Comparison of ENCODE assay signal across 1 fruit fly cellular context in the genomic region with DNA sequence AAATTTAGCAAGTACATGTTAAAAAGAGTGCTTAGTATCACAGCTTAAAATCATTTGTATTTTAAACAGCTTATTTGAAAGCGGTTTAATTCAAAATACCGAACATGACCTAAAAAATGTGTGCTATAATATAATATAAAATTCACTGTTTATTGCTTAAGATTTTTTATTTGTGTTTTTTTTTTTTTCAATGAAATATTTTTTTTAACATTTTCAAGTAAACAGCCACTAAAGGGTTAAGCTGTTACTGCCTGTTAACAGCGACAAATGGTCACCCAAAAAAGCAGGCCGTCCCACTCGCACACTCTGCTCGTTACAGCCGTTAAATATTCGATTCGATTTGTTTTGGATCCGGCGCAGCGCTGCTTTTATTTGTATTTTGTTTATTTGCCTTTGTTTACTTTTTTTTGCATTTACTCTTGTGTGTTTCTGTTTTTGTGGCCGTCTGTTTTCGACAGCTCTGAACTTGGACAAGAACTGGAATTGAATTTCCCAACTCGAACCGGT.
TF ChIP-seq lines count a peak whose summit lies in the region.

No protein-coding gene starts in this region.

TF ChIP-seq in whole organism, embryonic, 481 proteins besides CTCF, POLR2A, EP300 and RAD21 (continued from another document and continues in another):
- TF ChIP-seq stc (GFP tag; IDR thresholded peaks at IDR 0.05; lab: Robert Waterston, UW) (no peak), Dek (tag; optimal IDR thresholded peaks at IDR 0.05; lab: Kevin White, UChicago) (no peak), CG11093 (GFP tag; IDR thresholded peaks at IDR 0.05; lab: Robert Waterston, UW) (no peak), Hmx (GFP tag; optimal IDR thresholded peaks at IDR 0.05; lab: Kevin White, UChicago) (no peak), her (GFP tag; optimal IDR thresholded peaks at IDR 0.05; lab: Kevin White, UChicago) (no peak), Ssrp (tag; optimal IDR thresholded peaks at IDR 0.05; lab: Kevin White, UChicago) (no peak), unpg (GFP tag; optimal IDR thresholded peaks at IDR 0.05; lab: Kevin White, UChicago) (peak; percentile 19), CG1832 (GFP tag; optimal IDR thresholded peaks at IDR 0.05; lab: Kevin White, UChicago) (no peak), Camta (GFP tag; optimal IDR thresholded peaks at IDR 0.05; lab: Kevin White, UChicago) (no peak), CG10462 (GFP tag; optimal IDR thresholded peaks at IDR 0.05; lab: Kevin White, UChicago) (no peak), Awh (GFP tag; IDR thresholded peaks at IDR 0.05; lab: Robert Waterston, UW) (no peak), nom (GFP tag; optimal IDR thresholded peaks at IDR 0.05; lab: Kevin White, UChicago) (peak; percentile 50), vfl (GFP tag; optimal IDR thresholded peaks at IDR 0.05; lab: Kevin White, UChicago) (no peak), CG14965 (GFP tag; optimal IDR thresholded peaks at IDR 0.05; lab: Kevin White, UChicago; ENCODE audit: borderline replicate concordance) (no peak), CG13296 (GFP tag; optimal IDR thresholded peaks at IDR 0.05; lab: Kevin White, UChicago) (peak; percentile 57), CG30431 (GFP tag; optimal IDR thresholded peaks at IDR 0.05; lab: Kevin White, UChicago) (no peak), CG8290 (GFP tag; optimal IDR thresholded peaks at IDR 0.05; lab: Kevin White, UChicago) (no peak), CG8290 (tag; optimal IDR thresholded peaks at IDR 0.05; lab: Kevin White, UChicago) (no peak), exex (tag; optimal IDR thresholded peaks at IDR 0.05; lab: Kevin White, UChicago) (peak; percentile 1), CG18476 (GFP tag; optimal IDR thresholded peaks at IDR 0.05; lab: Kevin White, UChicago) (no peak), CG4730 (GFP tag; IDR thresholded peaks at IDR 0.05; lab: Robert Waterston, UW) (no peak), ro (GFP tag; IDR thresholded peaks at IDR 0.05; lab: Robert Waterston, UW) (no peak), trh (GFP tag; optimal IDR thresholded peaks at IDR 0.05; lab: Kevin White, UChicago) (no peak), CG17359 (tag; optimal IDR thresholded peaks at IDR 0.05; lab: Kevin White, UChicago) (no peak), CG7357 (GFP tag; IDR thresholded peaks at IDR 0.05; lab: Robert Waterston, UW) (no peak), Antp (GFP tag; optimal IDR thresholded peaks at IDR 0.05; lab: Kevin White, UChicago) (no peak), gce (GFP tag; IDR thresholded peaks at IDR 0.05; lab: Robert Waterston, UW) (no peak), Fer3 (tag; optimal IDR thresholded peaks at IDR 0.05; lab: Kevin White, UChicago) (peak; percentile 24), sd (tag; optimal IDR thresholded peaks at IDR 0.05; lab: Kevin White, UChicago) (no peak), CG43689 (GFP tag; IDR thresholded peaks at IDR 0.05; lab: Robert Waterston, UW) (no peak), h (optimal IDR thresholded peaks at IDR 0.05; lab: Kevin White, UChicago) (no peak), CG17186 (GFP tag; optimal IDR thresholded peaks at IDR 0.05; lab: Kevin White, UChicago) (no peak), pros (GFP tag; optimal IDR thresholded peaks at IDR 0.05; lab: Kevin White, UChicago) (no peak), eve (GFP tag; optimal IDR thresholded peaks at IDR 0.05; lab: Kevin White, UChicago) (peak in 1 of 2 experiments; percentile 52), Bteb2 (GFP tag; optimal IDR thresholded peaks at IDR 0.05; lab: Kevin White, UChicago) (no peak), ab (GFP tag; optimal IDR thresholded peaks at IDR 0.05; lab: Kevin White, UChicago) (no peak), CG17568 (GFP tag; optimal IDR thresholded peaks at IDR 0.05; lab: Kevin White, UChicago) (peak; percentile 68), ci (GFP tag; IDR thresholded peaks at IDR 0.05; lab: Robert Waterston, UW) (no peak), CG11398 (GFP tag; optimal IDR thresholded peaks at IDR 0.05; lab: Kevin White, UChicago) (no peak), CG11696 (GFP tag; IDR thresholded peaks at IDR 0.05; lab: Robert Waterston, UW) (no peak), CG15514 (GFP tag; optimal IDR thresholded peaks at IDR 0.05; lab: Kevin White, UChicago) (no peak), wek (GFP tag; optimal IDR thresholded peaks at IDR 0.05; lab: Kevin White, UChicago) (peak; percentile 6), CG17829 (tag; optimal IDR thresholded peaks at IDR 0.05; lab: Kevin White, UChicago) (no peak), bsh (GFP tag; optimal IDR thresholded peaks at IDR 0.05; lab: Kevin White, UChicago) (no peak), gsb (GFP tag; IDR thresholded peaks at IDR 0.05; lab: Robert Waterston, UW) (no peak), CG3065 (GFP tag; optimal IDR thresholded peaks at IDR 0.05; lab: Kevin White, UChicago) (no peak), CG8765 (GFP tag; IDR thresholded peaks at IDR 0.05; lab: Robert Waterston, UW) (no peak), gt (GFP tag; IDR thresholded peaks at IDR 0.05; lab: Robert Waterston, UW) (no peak), CG9797 (GFP tag; optimal IDR thresholded peaks at IDR 0.05; lab: Kevin White, UChicago) (no peak), Deaf1 (tag; optimal IDR thresholded peaks at IDR 0.05; lab: Kevin White, UChicago) (peak; percentile 7), CG30403 (GFP tag; optimal IDR thresholded peaks at IDR 0.05; lab: Kevin White, UChicago) (peak; percentile 1), CG6654 (GFP tag; optimal IDR thresholded peaks at IDR 0.05; lab: Kevin White, UChicago) (no peak), tgo (GFP tag; IDR thresholded peaks at IDR 0.05; lab: Robert Waterston, UW) (no peak), shn (GFP tag; optimal IDR thresholded peaks at IDR 0.05; lab: Kevin White, UChicago) (no peak), trem (tag; optimal IDR thresholded peaks at IDR 0.05; lab: Kevin White, UChicago) (no peak), Dref (GFP tag; IDR thresholded peaks at IDR 0.05; lab: Robert Waterston, UW) (no peak), crc (GFP tag; optimal IDR thresholded peaks at IDR 0.05; lab: Kevin White, UChicago) (no peak), CG3726 (GFP tag; IDR thresholded peaks at IDR 0.05; lab: Robert Waterston, UW) (no peak), nmo (GFP tag; optimal IDR thresholded peaks at IDR 0.05; lab: Kevin White, UChicago) (no peak), CG7839 (tag; optimal IDR thresholded peaks at IDR 0.05; lab: Kevin White, UChicago) (no peak), CG6683 (GFP tag; optimal IDR thresholded peaks at IDR 0.05; lab: Kevin White, UChicago) (no peak), Rfx (GFP tag; IDR thresholded peaks at IDR 0.05; lab: Robert Waterston, UW) (no peak), Hr51 (GFP tag; optimal IDR thresholded peaks at IDR 0.05; lab: Kevin White, UChicago) (peak in 1 of 2 experiments; percentile 5), peb (GFP tag; IDR thresholded peaks at IDR 0.05; lab: Robert Waterston, UW) (no peak), CG4404 (GFP tag; IDR thresholded peaks at IDR 0.05; lab: Robert Waterston, UW) (no peak), pum (GFP tag; optimal IDR thresholded peaks at IDR 0.05; lab: Kevin White, UChicago) (no peak), Nf-YB (GFP tag; optimal IDR thresholded peaks at IDR 0.05; lab: Kevin White, UChicago) (no peak), Mes4 (GFP tag; optimal IDR thresholded peaks at IDR 0.05; lab: Kevin White, UChicago) (no peak), CG18599 (GFP tag; optimal IDR thresholded peaks at IDR 0.05; lab: Kevin White, UChicago) (no peak), CG9817 (tag; optimal IDR thresholded peaks at IDR 0.05; lab: Kevin White, UChicago) (no peak), CG8281 (tag; optimal IDR thresholded peaks at IDR 0.05; lab: Kevin White, UChicago) (no peak), CG34376 (GFP tag; optimal IDR thresholded peaks at IDR 0.05; lab: Kevin White, UChicago) (no peak), bigmax (GFP tag; optimal IDR thresholded peaks at IDR 0.05; lab: Kevin White, UChicago) (no peak), Hey (tag; optimal IDR thresholded peaks at IDR 0.05; lab: Kevin White, UChicago) (no peak), org-1 (GFP tag; optimal IDR thresholded peaks at IDR 0.05; lab: Kevin White, UChicago) (no peak), wor (GFP tag; IDR thresholded peaks at IDR 0.05; lab: Robert Waterston, UW) (no peak), btn (GFP tag; optimal IDR thresholded peaks at IDR 0.05; lab: Kevin White, UChicago) (no peak), Med (GFP tag; lab: Kevin White, UChicago) (no peak), C15 (GFP tag; IDR thresholded peaks at IDR 0.05; lab: Robert Waterston, UW) (no peak), jigr1 (GFP tag; IDR thresholded peaks at IDR 0.05; lab: Robert Waterston, UW) (no peak), CG10979 (tag; optimal IDR thresholded peaks at IDR 0.05; lab: Kevin White, UChicago) (no peak), CG18619 (GFP tag; optimal IDR thresholded peaks at IDR 0.05; lab: Kevin White, UChicago) (no peak), CG31441 (GFP tag; IDR thresholded peaks at IDR 0.05; lab: Robert Waterston, UW) (0 out of 2 replicates have a peak, but pooled peaks have one; percentile 18), Hr39 (optimal IDR thresholded peaks at IDR 0.05; lab: Kevin White, UChicago) (no peak), Adf1 (GFP tag; IDR thresholded peaks at IDR 0.05; lab: Robert Waterston, UW) (peak; percentile 66), CG8924 (tag; optimal IDR thresholded peaks at IDR 0.05; lab: Kevin White, UChicago) (no peak), CG12299 (tag; optimal IDR thresholded peaks at IDR 0.05; lab: Kevin White, UChicago) (no peak), CG15479 (GFP tag; optimal IDR thresholded peaks at IDR 0.05; lab: Kevin White, UChicago) (no peak), HLH54F (GFP tag; optimal IDR thresholded peaks at IDR 0.05; lab: Kevin White, UChicago) (no peak), Ada2b (GFP tag; IDR thresholded peaks at IDR 0.05; lab: Robert Waterston, UW) (0 out of 2 replicates have a peak, but pooled peaks have one; percentile 6), CG31224 (GFP tag; IDR thresholded peaks at IDR 0.05; lab: Robert Waterston, UW) (no peak), Stat92E (GFP tag; optimal IDR thresholded peaks at IDR 0.05; lab: Kevin White, UChicago) (no peak), CG8089 (GFP tag; optimal IDR thresholded peaks at IDR 0.05; lab: Kevin White, UChicago) (no peak), CG10565 (GFP tag; optimal IDR thresholded peaks at IDR 0.05; lab: Kevin White, UChicago) (no peak), CG14710 (tag; optimal IDR thresholded peaks at IDR 0.05; lab: Kevin White, UChicago) (no peak), ase (GFP tag; IDR thresholded peaks at IDR 0.05; lab: Robert Waterston, UW) (no peak), prd (optimal IDR thresholded peaks at IDR 0.05; lab: Kevin White, UChicago) (no peak), prd (GFP tag; IDR thresholded peaks at IDR 0.05; lab: Robert Waterston, UW) (no peak), Dip2 (GFP tag; IDR thresholded peaks at IDR 0.05; lab: Robert Waterston, UW) (no peak), CG16863 (GFP tag; optimal IDR thresholded peaks at IDR 0.05; lab: Kevin White, UChicago) (no peak), CG13123 (GFP tag; optimal IDR thresholded peaks at IDR 0.05; lab: Kevin White, UChicago) (no peak), Ptx1 (GFP tag; IDR thresholded peaks at IDR 0.05; lab: Robert Waterston, UW) (no peak), CG42726 (GFP tag; IDR thresholded peaks at IDR 0.05; lab: Robert Waterston, UW; ENCODE audit: partially characterized antibody) (no peak), CG7963 (GFP tag; IDR thresholded peaks at IDR 0.05; lab: Robert Waterston, UW; ENCODE audit: partially characterized antibody) (no peak), tio (GFP tag; optimal IDR thresholded peaks at IDR 0.05; lab: Kevin White, UChicago) (no peak), bbx (GFP tag; IDR thresholded peaks at IDR 0.05; lab: Robert Waterston, UW; ENCODE audit: partially characterized antibody) (no peak), CG2129 (GFP tag; IDR thresholded peaks at IDR 0.05; lab: Robert Waterston, UW; ENCODE audit: partially characterized antibody) (no peak), tll (GFP tag; optimal IDR thresholded peaks at IDR 0.05; lab: Kevin White, UChicago) (no peak), vnd (GFP tag; IDR thresholded peaks at IDR 0.05; lab: Robert Waterston, UW; ENCODE audit: partially characterized antibody) (no peak), gem (tag; optimal IDR thresholded peaks at IDR 0.05; lab: Kevin White, UChicago) (peak; percentile 2), fru (optimal IDR thresholded peaks at IDR 0.05; lab: Kevin White, UChicago) (no peak), CG34422 (GFP tag; IDR thresholded peaks at IDR 0.05; lab: Robert Waterston, UW) (no peak), knrl (GFP tag; IDR thresholded peaks at IDR 0.05; lab: Robert Waterston, UW; ENCODE audit: partially characterized antibody) (no peak), CG9609 (GFP tag; optimal IDR thresholded peaks at IDR 0.05; lab: Kevin White, UChicago) (no peak), CG1233 (GFP tag; optimal IDR thresholded peaks at IDR 0.05; lab: Kevin White, UChicago) (no peak), emc (GFP tag; optimal IDR thresholded peaks at IDR 0.05; lab: Kevin White, UChicago) (no peak), crol (GFP tag; IDR thresholded peaks at IDR 0.05; lab: Robert Waterston, UW) (no peak), dysf (GFP tag; IDR thresholded peaks at IDR 0.05; lab: Robert Waterston, UW) (no peak), CG32532 (GFP tag; IDR thresholded peaks at IDR 0.05; lab: Robert Waterston, UW) (no peak; the same call in 1 of the 2 replicates), hb (GFP tag; IDR thresholded peaks at IDR 0.05; lab: Robert Waterston, UW; ENCODE audit: partially characterized antibody) (no peak), MBD-R2 (GFP tag; IDR thresholded peaks at IDR 0.05; lab: Robert Waterston, UW) (no peak), sc (optimal IDR thresholded peaks at IDR 0.05; lab: Kevin White, UChicago) (no peak), sc (GFP tag; optimal IDR thresholded peaks at IDR 0.05; lab: Kevin White, UChicago) (no peak), CG14050 (GFP tag; IDR thresholded peaks at IDR 0.05; lab: Robert Waterston, UW) (no peak), kni (GFP tag; optimal IDR thresholded peaks at IDR 0.05; lab: Kevin White, UChicago) (peak; percentile 56), inv (GFP tag; IDR thresholded peaks at IDR 0.05; lab: Robert Waterston, UW; ENCODE audit: partially characterized antibody) (no peak), CG34224 (GFP tag; IDR thresholded peaks at IDR 0.05; lab: Robert Waterston, UW; ENCODE audit: partially characterized antibody) (no peak), insv (GFP tag; optimal IDR thresholded peaks at IDR 0.05; lab: Kevin White, UChicago) (no peak), eyg (GFP tag; optimal IDR thresholded peaks at IDR 0.05; lab: Kevin White, UChicago) (no peak), CG13424 (tag; optimal IDR thresholded peaks at IDR 0.05; lab: Kevin White, UChicago) (peak; percentile 12), CG2678 (tag; optimal IDR thresholded peaks at IDR 0.05; lab: Kevin White, UChicago) (peak; percentile 35), CG1792 (GFP tag; optimal IDR thresholded peaks at IDR 0.05; lab: Kevin White, UChicago) (no peak), tap (tag; optimal IDR thresholded peaks at IDR 0.05; lab: Kevin White, UChicago) (no peak)
